Worm (Caenorhabditis elegans) whole organism, young adult: ENCODE results near the gene dnpp-1.
A peak's percentile ranks its signal among the peaks of the same experiment; 100 is the strongest.

Experiments
- B0336.3 ChIP-seq: fragments of 200-800 bp; sonication (Bioruptor generic); IDR thresholded peaks from 2 replicates; pipeline ENCODE4 v1.3.6; 2022; ENCODE audit warnings: missing genetic modification characterization, missing compliant biosample characterization
- C06A6.2 ChIP-seq: fragments of 200-800 bp; sonication (Bioruptor generic); conservative IDR thresholded peaks from 2 replicates; pipeline ENCODE4 v1.3.6; 2022; ENCODE audit warnings: missing genetic modification characterization, missing compliant biosample characterization
- F10E7.11 ChIP-seq: sonication (generic microtip); optimal IDR thresholded peaks from 2 replicates; lab custom pipeline; 2017; ENCODE audit warnings: mild to moderate bottlenecking, missing genetic modification characterization, moderate library complexity, missing compliant biosample characterization
- F22D6.2 ChIP-seq: sonication (generic microtip); optimal IDR thresholded peaks from 2 replicates; lab custom pipeline; 2016; ENCODE audit warnings: mild to moderate bottlenecking, missing genetic modification characterization, missing compliant biosample characterization
- F23B12.7 ChIP-seq: sonication (generic microtip); optimal IDR thresholded peaks from 2 replicates; lab custom pipeline; 2017; ENCODE audit warnings: missing genetic modification characterization, mild to moderate bottlenecking, missing compliant biosample characterization, antibody characterized with exemption, moderate library complexity; ENCODE audit not compliant: insufficient read depth
- F37B4.10 ChIP-seq: fragments of 200-800 bp; sonication (Bioruptor generic); IDR thresholded peaks from 2 replicates; pipeline ENCODE4 v1.3.6; 2022; ENCODE audit warnings: missing genetic modification characterization, missing compliant biosample characterization
- F57A8.1 ChIP-seq: fragments of 200-800 bp; sonication (Bioruptor generic); optimal IDR thresholded peaks from 2 replicates; lab custom pipeline; 2018; ENCODE audit warnings: mild to moderate bottlenecking, missing genetic modification characterization, moderate library complexity, missing compliant biosample characterization
- Y53F4B.3 ChIP-seq: fragments of 200-800 bp; sonication (Bioruptor generic); IDR thresholded peaks from 2 replicates; pipeline ENCODE4 v1.3.6; 2022; ENCODE audit warnings: missing genetic modification reagents, missing genetic modification characterization, missing compliant biosample characterization
- Y56A3A.18 ChIP-seq: fragments of 200-800 bp; sonication (Bioruptor generic); IDR thresholded peaks from 2 replicates; pipeline ENCODE4 v1.3.6; 2022; ENCODE audit warnings: missing genetic modification reagents, missing genetic modification characterization, missing compliant biosample characterization
- akir-1 ChIP-seq: fragments of 200-800 bp; sonication (Bioruptor generic); optimal IDR thresholded peaks from 2 replicates; lab custom pipeline; 2018; ENCODE audit warnings: mild to moderate bottlenecking, missing genetic modification characterization, moderate library complexity, missing compliant biosample characterization
- ama-1 ChIP-seq, 3 experiments: fragments of 150-350 bp in 1 of 3; sonication (generic microtip) in 2 of 3; optimal IDR thresholded peaks; 2 replicates each; lab custom pipeline; 2014 to 2018; ENCODE audit warnings: missing biosample characterization in 2 of 3, missing genetic modification characterization in 2 of 3, missing genetic modification reagents in 2 of 3
- aptf-2 ChIP-seq: fragments of 200-800 bp; sonication (Bioruptor generic); conservative IDR thresholded peaks from 2 replicates; pipeline ENCODE4 v1.3.6; 2022; ENCODE audit warnings: missing genetic modification reagents, missing genetic modification characterization, missing compliant biosample characterization
- cebp-2 ChIP-seq: fragments of 200-800 bp; sonication (Bioruptor generic); IDR thresholded peaks from 2 replicates; pipeline ENCODE4 v1.3.6; 2022; ENCODE audit warnings: missing genetic modification characterization, missing compliant biosample characterization
- ceh-40 ChIP-seq: fragments of 200-800 bp; sonication (Bioruptor generic); IDR thresholded peaks from 2 replicates; pipeline ENCODE4 v1.3.6; 2022; ENCODE audit warnings: missing genetic modification characterization, missing compliant biosample characterization
- ceh-79 ChIP-seq: sonication (generic microtip); optimal IDR thresholded peaks from 2 replicates; lab custom pipeline; 2017; ENCODE audit warnings: mild to moderate bottlenecking, missing genetic modification characterization, missing compliant biosample characterization
- egl-44 ChIP-seq: fragments of 200-800 bp; sonication (Bioruptor generic); IDR thresholded peaks from 2 replicates; pipeline ENCODE4 v1.3.6; 2022; ENCODE audit warnings: missing genetic modification reagents, missing genetic modification characterization, missing compliant biosample characterization
- hlh-12 ChIP-seq: sonication (generic microtip); optimal IDR thresholded peaks from 2 replicates; lab custom pipeline; 2016; ENCODE audit warnings: missing genetic modification characterization, missing compliant biosample characterization
- hrde-1 ChIP-seq: sonication (generic microtip); optimal IDR thresholded peaks from 2 replicates; lab custom pipeline; 2016; ENCODE audit warnings: missing genetic modification characterization, mild to moderate bottlenecking, missing compliant biosample characterization, moderate library complexity, missing genotype, missing genetic modification reagents, borderline replicate concordance
- lin-40 ChIP-seq: sonication (generic microtip); optimal IDR thresholded peaks from 2 replicates; lab custom pipeline; 2016; ENCODE audit warnings: missing genetic modification characterization, mild to moderate bottlenecking, missing compliant biosample characterization, missing genotype, missing genetic modification reagents
- madf-8 ChIP-seq: fragments of 200-800 bp; sonication (Bioruptor generic); conservative IDR thresholded peaks from 2 replicates; pipeline ENCODE4 v1.3.6; 2022; ENCODE audit warnings: missing genetic modification reagents, missing genetic modification characterization, missing compliant biosample characterization
- mcd-1 ChIP-seq: fragments of 200-800 bp; sonication (Bioruptor generic); IDR thresholded peaks from 2 replicates; pipeline ENCODE4 v1.3.6; 2022; ENCODE audit warnings: missing genetic modification reagents, missing genetic modification characterization, missing compliant biosample characterization
- mes-4 ChIP-seq: sonication (generic microtip); optimal IDR thresholded peaks from 2 replicates; lab custom pipeline; 2016; ENCODE audit warnings: missing genotype, missing genetic modification characterization, missing compliant biosample characterization
- nfya-1 ChIP-seq: sonication (generic microtip); optimal IDR thresholded peaks from 2 replicates; lab custom pipeline; 2017; ENCODE audit warnings: antibody characterized with exemption, missing compliant biosample characterization, missing genetic modification characterization, borderline replicate concordance; ENCODE audit not compliant: insufficient read depth
- nfya-2 ChIP-seq: fragments of 200-800 bp; sonication (Bioruptor generic); IDR thresholded peaks from 2 replicates; pipeline ENCODE4 v1.3.6; 2022; ENCODE audit warnings: missing genetic modification reagents, missing genetic modification characterization, missing compliant biosample characterization
- nhr-120 ChIP-seq: fragments of 200-800 bp; sonication (Bioruptor generic); IDR thresholded peaks from 2 replicates; pipeline ENCODE4 v1.3.6; 2022; ENCODE audit warnings: missing genetic modification characterization, missing compliant biosample characterization
- nhr-27 ChIP-seq: fragments of 200-800 bp; sonication (Bioruptor generic); optimal IDR thresholded peaks from 2 replicates; lab custom pipeline; 2018; ENCODE audit warnings: mild to moderate bottlenecking, missing genetic modification characterization, moderate library complexity, missing compliant biosample characterization
- nhr-80 ChIP-seq: sonication (generic microtip); optimal IDR thresholded peaks from 2 replicates; lab custom pipeline; 2016; ENCODE audit warnings: missing genetic modification characterization, missing compliant biosample characterization
- pha-4 ChIP-seq: fragments of 150-350 bp; sonication (generic microtip); optimal IDR thresholded peaks from 2 replicates; lab custom pipeline; 2014; ENCODE audit warnings: missing biosample characterization, missing genetic modification reagents, missing genetic modification characterization
- rec-8 ChIP-seq, 2 experiments: sonication (generic microtip); optimal IDR thresholded peaks; 2 replicates each; lab custom pipeline; 2016; ENCODE audit warnings: mild to moderate bottlenecking in 2 of 2, missing genetic modification characterization in 2 of 2, missing genetic modification reagents in 2 of 2, missing genotype in 2 of 2, missing biosample characterization in 1 of 2, missing compliant biosample characterization in 1 of 2, moderate library complexity in 1 of 2
- snpc-1.3 ChIP-seq: sonication (generic microtip); optimal IDR thresholded peaks from 2 replicates; lab custom pipeline; 2017; ENCODE audit warnings: missing genetic modification characterization, mild to moderate bottlenecking, missing compliant biosample characterization, antibody characterized with exemption, moderate library complexity, missing genotype, missing genetic modification reagents; ENCODE audit not compliant: insufficient read depth
- tbx-9 ChIP-seq: sonication (generic microtip); optimal IDR thresholded peaks from 2 replicates; lab custom pipeline; 2016; ENCODE audit warnings: borderline replicate concordance, missing genetic modification characterization, inconsistent platforms, missing compliant biosample characterization
- tlf-1 ChIP-seq: fragments of 200-800 bp; sonication (Bioruptor generic); optimal IDR thresholded peaks from 2 replicates; lab custom pipeline; 2018; ENCODE audit warnings: mild to moderate bottlenecking, missing genetic modification characterization, missing compliant biosample characterization
- ztf-18 ChIP-seq: sonication (generic microtip); optimal IDR thresholded peaks from 2 replicates; lab custom pipeline; 2016; ENCODE audit warnings: missing genotype, mild to moderate bottlenecking, missing genetic modification characterization, missing compliant biosample characterization
- ztf-25 ChIP-seq: fragments of 200-800 bp; sonication (Bioruptor generic); IDR thresholded peaks from 2 replicates; pipeline ENCODE4 v1.3.6; 2022; ENCODE audit warnings: missing genetic modification reagents, missing genetic modification characterization, missing compliant biosample characterization

The dnpp-1 gene

ce11 chrIII:5895913-5896312 lies 32.3 kb upstream of the dnpp-1 start, which contains the start of gene pxl-1:
pxl-1 (minus strand) TSS chrIII:5896013.
- TF ChIP-seq F37B4.10 (GFP tag; lab: Robert Waterston, UW) = no peak
- TF ChIP-seq, all 124 proteins: peak for 0

- TF ChIP-seq ztf-18 (no peak), akir-1 (GFP tag; lab: Kevin White, UChicago) (no peak), pha-4 (tag; lab: Kevin White, UChicago) (peak; percentile 63), nfya-2 (GFP tag; lab: Robert Waterston, UW) (no peak), ceh-40 (GFP tag; lab: Robert Waterston, UW) (no peak)
- TF ChIP-seq, all 124 proteins: peak for 1
Observed at ce11 chrIII:5892909-5893308, 29.3 kb upstream of the dnpp-1 start.

ce11 chrIII:5888675-5889074 lies 25.1 kb upstream of the dnpp-1 start, which contains the start of gene C28H8.8:
C28H8.8 (minus strand) TSS chrIII:5888775.
- TF ChIP-seq ceh-79 (tag; lab: Kevin White, UChicago) (no peak), nhr-120 (GFP tag; lab: Robert Waterston, UW) (no peak), Y53F4B.3 (GFP tag; lab: Robert Waterston, UW) (no peak), mes-4 (tag; lab: Kevin White, UChicago) (no peak)

- TF ChIP-seq Y56A3A.18 (GFP tag; lab: Robert Waterston, UW) = no peak
- no peak for TF ChIP-seq aptf-2
- TF ChIP-seq F23B12.7 (tag; lab: Kevin White, UChicago) = no peak
- no peak for TF ChIP-seq F57A8.1 (GFP tag; lab: Kevin White, UChicago)
- TF ChIP-seq cebp-2 = no peak
- TF ChIP-seq, all 124 proteins: peak for 0
Observed at ce11 chrIII:5886893-5887292, 23.3 kb upstream of the dnpp-1 start, which contains the start of gene C28H8.7. C28H8.7 (minus strand) TSS chrIII:5886993.

ce11 chrIII:5884459-5884858 lies 20.9 kb upstream of the dnpp-1 start:
- no peak for TF ChIP-seq tlf-1
- TF ChIP-seq mcd-1 (GFP tag; lab: Robert Waterston, UW) = no peak
- TF ChIP-seq ama-1 (optimal IDR thresholded peaks at IDR 0.05; lab: Kevin White, UChicago) = no peak
- no peak for TF ChIP-seq ama-1 (GFP tag; optimal IDR thresholded peaks at IDR 0.05; lab: Kevin White, UChicago)

- no peak for TF ChIP-seq egl-44 (GFP tag; lab: Robert Waterston, UW)
- no peak for TF ChIP-seq nhr-80 (tag; lab: Kevin White, UChicago)
- no peak for TF ChIP-seq F10E7.11 (tag; lab: Kevin White, UChicago)
- no peak for TF ChIP-seq ztf-18
- TF ChIP-seq nhr-27 (tag; lab: Kevin White, UChicago) = no peak
Observed at ce11 chrIII:5884007-5884406, 20.4 kb upstream of the dnpp-1 start, which contains the start of gene C28H8.5. C28H8.5 (plus strand) TSS chrIII:5884307.

- no peak for TF ChIP-seq hrde-1
- TF ChIP-seq mes-4 (tag; lab: Kevin White, UChicago) = no peak
- no peak for TF ChIP-seq F37B4.10 (GFP tag; lab: Robert Waterston, UW)
- no peak for TF ChIP-seq ztf-25 (GFP tag; lab: Robert Waterston, UW)
- no peak for TF ChIP-seq madf-8 (GFP tag; lab: Robert Waterston, UW)
- no peak for TF ChIP-seq rec-8 (tag; optimal IDR thresholded peaks at IDR 0.05; lab: Kevin White, UChicago)
- no peak for TF ChIP-seq lin-40 (tag; lab: Kevin White, UChicago)
- no peak for TF ChIP-seq nfya-1 (tag; lab: Kevin White, UChicago)
- TF ChIP-seq hlh-12 = no peak
- TF ChIP-seq snpc-1.3 = no peak
- TF ChIP-seq C06A6.2 = no peak
- TF ChIP-seq B0336.3 (GFP tag; lab: Robert Waterston, UW) = no peak
- TF ChIP-seq tbx-9 (tag; lab: Kevin White, UChicago) = no peak
- no peak for TF ChIP-seq F22D6.2 (tag; lab: Kevin White, UChicago)
Observed at ce11 chrIII:5883517-5883916, 19.9 kb upstream of the dnpp-1 start.
